Worm (Caenorhabditis elegans) whole organism, early embryonic: Measurements from ENCODE around the gene mdt-21.

Source experiments
- B0310.2 ChIP-seq: sonication (generic microtip); optimal IDR thresholded peaks from 2 replicates; lab custom pipeline; 2016; ENCODE audit warnings: mild to moderate bottlenecking, missing genetic modification characterization, missing compliant biosample characterization
- F13C5.2 ChIP-seq: sonication (generic microtip); optimal IDR thresholded peaks from 2 replicates; lab custom pipeline; 2017; ENCODE audit warnings: mild to moderate bottlenecking, missing genetic modification characterization, inconsistent platforms, missing compliant biosample characterization
- aly-1 ChIP-seq: sonication (generic microtip); optimal IDR thresholded peaks from 2 replicates; lab custom pipeline; 2016; ENCODE audit warnings: missing genetic modification characterization, missing compliant biosample characterization
- ama-1 ChIP-seq: fragments of 150-350 bp; optimal IDR thresholded peaks from 2 replicates; lab custom pipeline; 2014
- ceh-13 ChIP-seq: fragments of 200-800 bp; sonication (Bioruptor generic); optimal IDR thresholded peaks from 2 replicates; lab custom pipeline; 2018; ENCODE audit warnings: mild to moderate bottlenecking, missing genetic modification characterization, missing compliant biosample characterization
- ceh-36 ChIP-seq: sonication (generic microtip); optimal IDR thresholded peaks from 2 replicates; lab custom pipeline; 2016; ENCODE audit warnings: missing genetic modification characterization, inconsistent platforms, missing compliant biosample characterization
- ets-7 ChIP-seq: sonication (generic microtip); optimal IDR thresholded peaks from 2 replicates; lab custom pipeline; 2016; ENCODE audit warnings: missing genotype, missing genetic modification characterization, missing compliant biosample characterization
- flt-1 ChIP-seq: fragments of 200-800 bp; sonication (Bioruptor generic); IDR thresholded peaks from 2 replicates; pipeline ENCODE4 v1.3.6; 2022; ENCODE audit warnings: missing genetic modification characterization, missing compliant biosample characterization
- hmbx-1 ChIP-seq: sonication (generic microtip); optimal IDR thresholded peaks from 2 replicates; lab custom pipeline; 2016; ENCODE audit warnings: mild to moderate bottlenecking, missing genetic modification characterization, missing compliant biosample characterization
- hmg-4 ChIP-seq: fragments of 200-800 bp; sonication (Bioruptor generic); optimal IDR thresholded peaks from 2 replicates; lab custom pipeline; 2018; ENCODE audit warnings: mild to moderate bottlenecking, missing genetic modification characterization, missing compliant biosample characterization
- hnd-1 ChIP-seq: sonication (generic microtip); optimal IDR thresholded peaks from 2 replicates; lab custom pipeline; 2016; ENCODE audit warnings: missing genetic modification characterization, missing compliant biosample characterization
- pes-1 ChIP-seq: fragments of 200-800 bp; sonication (Bioruptor generic); IDR thresholded peaks from 2 replicates; pipeline ENCODE4 v1.3.6; 2022; ENCODE audit warnings: missing genetic modification reagents, missing genetic modification characterization, missing compliant biosample characterization
- scrt-1 ChIP-seq: fragments of 200-800 bp; sonication (Bioruptor generic); IDR thresholded peaks from 2 replicates; pipeline ENCODE4 v1.3.6; 2022; ENCODE audit warnings: missing genetic modification characterization, missing compliant biosample characterization
- tbx-11 ChIP-seq: fragments of 200-800 bp; sonication (Bioruptor generic); IDR thresholded peaks from 2 replicates; pipeline ENCODE4 v1.3.6; 2022; ENCODE audit warnings: missing genetic modification characterization, missing compliant biosample characterization
- tbx-37 ChIP-seq: fragments of 200-800 bp; sonication (Bioruptor generic); conservative IDR thresholded peaks from 2 replicates; pipeline ENCODE4 v1.3.6; 2022; ENCODE audit warnings: missing genetic modification reagents, missing genetic modification characterization, missing compliant biosample characterization
- tra-4 ChIP-seq: sonication (generic microtip); optimal IDR thresholded peaks from 2 replicates; lab custom pipeline; 2017; ENCODE audit warnings: missing genetic modification characterization, missing compliant biosample characterization

mdt-21 gene

ce11 chrIII:11826118-11826517 lies 48.7 kb downstream of the mdt-21 start, which contains the start of gene rsp-8:
Gene rsp-8, plus strand, starts transcription at chrIII:11826418.
- TF ChIP-seq ceh-13 (GFP tag; lab: Kevin White, UChicago) (no peak), F13C5.2 (tag; lab: Kevin White, UChicago) (no peak), tbx-11 (GFP tag; lab: Robert Waterston, UW) (no peak), tbx-37 (GFP tag; lab: Robert Waterston, UW) (no peak), B0310.2 (tag; lab: Kevin White, UChicago) (no peak), scrt-1 (GFP tag; lab: Robert Waterston, UW) (no peak), flt-1 (GFP tag; lab: Robert Waterston, UW) (no peak), pes-1 (no peak), tra-4 (tag; lab: Kevin White, UChicago) (no peak), ama-1 (lab: Kevin White, UChicago) (no peak), aly-1 (tag; lab: Kevin White, UChicago) (no peak), hmbx-1 (tag; lab: Kevin White, UChicago) (no peak), hnd-1 (tag; lab: Kevin White, UChicago) (no peak), ceh-36 (tag; lab: Kevin White, UChicago) (no peak)

- TF ChIP-seq tra-4 (tag; lab: Kevin White, UChicago) (no peak), ceh-13 (GFP tag; lab: Kevin White, UChicago) (no peak), scrt-1 (GFP tag; lab: Robert Waterston, UW) (no peak), ceh-36 (tag; lab: Kevin White, UChicago) (no peak), tbx-11 (GFP tag; lab: Robert Waterston, UW) (no peak), hmg-4 (GFP tag; lab: Kevin White, UChicago) (no peak), ets-7 (no peak), tbx-37 (GFP tag; lab: Robert Waterston, UW) (no peak)
Measured at ce11 chrIII:11829062-11829461, 51.6 kb downstream of the mdt-21 start.
